Fruit fly (Drosophila melanogaster) whole organism, adult: Measurements from ENCODE around the gene CG42536.

Source experiments
- CG11617 ChIP-seq: fragments of 200-800 bp; sonication (Bioruptor generic); optimal IDR thresholded peaks from 2 replicates; lab custom pipeline; 2017; ENCODE audit warnings: mild to moderate bottlenecking, missing biosample characterization, missing genetic modification reagents, missing genetic modification characterization
- CG12768 ChIP-seq: fragments of 200-800 bp; sonication (Bioruptor generic); optimal IDR thresholded peaks from 2 replicates; lab custom pipeline; 2017; ENCODE audit warnings: missing biosample characterization, missing genetic modification characterization, mild to moderate bottlenecking, moderate library complexity, missing genetic modification reagents
- CG33017 ChIP-seq: fragments of 200-800 bp; sonication (Bioruptor generic); optimal IDR thresholded peaks from 2 replicates; lab custom pipeline; 2018; ENCODE audit warnings: missing biosample characterization, mild to moderate bottlenecking, missing genetic modification characterization, moderate library complexity
- CG5204 ChIP-seq: fragments of 200-800 bp; sonication (Bioruptor generic); optimal IDR thresholded peaks from 2 replicates; lab custom pipeline; 2016; ENCODE audit warnings: missing biosample characterization, missing genetic modification characterization
- Hr96 ChIP-seq: fragments of 200-800 bp; sonication (Bioruptor generic); optimal IDR thresholded peaks from 2 replicates; lab custom pipeline; 2016; ENCODE audit warnings: missing biosample characterization, missing genetic modification characterization
- Mnt ChIP-seq: fragments of 200-800 bp; sonication (Bioruptor generic); optimal IDR thresholded peaks from 2 replicates; lab custom pipeline; 2016; ENCODE audit warnings: missing biosample characterization, mild to moderate bottlenecking, missing genetic modification characterization
- bab1 ChIP-seq: fragments of 200-800 bp; sonication (Bioruptor generic); optimal IDR thresholded peaks from 3 replicates; lab custom pipeline; 2019; ENCODE audit warnings: missing biosample characterization, mild to moderate bottlenecking, missing genetic modification characterization, moderate library complexity
- cic ChIP-seq: fragments of 200-800 bp; sonication (Bioruptor generic); optimal IDR thresholded peaks from 2 replicates; lab custom pipeline; 2017; ENCODE audit warnings: missing biosample characterization, mild to moderate bottlenecking, missing genetic modification characterization, moderate library complexity
- cnc ChIP-seq, 2 experiments: fragments of >200 bp; optimal IDR thresholded peaks; 2 replicates each; lab custom pipeline; 2017
- ovo ChIP-seq: fragments of 200-800 bp; sonication (Bioruptor generic); optimal IDR thresholded peaks from 2 replicates; lab custom pipeline; 2016; ENCODE audit warnings: missing biosample characterization, missing genetic modification characterization
- pad ChIP-seq: fragments of 200-800 bp; sonication (Bioruptor generic); optimal IDR thresholded peaks from 3 replicates; lab custom pipeline; 2017; ENCODE audit warnings: missing biosample characterization, missing genetic modification characterization, mild to moderate bottlenecking, moderate library complexity, missing genetic modification reagents
- toe ChIP-seq: fragments of 200-800 bp; sonication (Bioruptor generic); optimal IDR thresholded peaks from 2 replicates; lab custom pipeline; 2016; ENCODE audit warnings: missing biosample characterization, missing genetic modification characterization

dm6 chr3L:10651271-10651670 lies 21.4 kb upstream of the CG42536 start:
- TF ChIP-seq CG33017 (tag; lab: Kevin White, UChicago) (no peak), cnc (optimal IDR thresholded peaks at IDR 0.05; lab: Kevin White, UChicago) (no peak), bab1 (GFP tag; lab: Kevin White, UChicago) (no peak), pad (GFP tag; lab: Kevin White, UChicago) (no peak), CG12768 (GFP tag; lab: Kevin White, UChicago) (no peak), toe (GFP tag; lab: Kevin White, UChicago) (no peak), CG11617 (GFP tag; lab: Kevin White, UChicago) (no peak), cic (GFP tag; lab: Kevin White, UChicago) (no peak), ovo (GFP tag; lab: Kevin White, UChicago) (no peak), CG5204 (GFP tag; lab: Kevin White, UChicago) (no peak), Hr96 (no peak), Mnt (no peak)
